Worm (Caenorhabditis elegans): ENCODE data around the gene ule-5.

The ule-5 gene

DNA sequence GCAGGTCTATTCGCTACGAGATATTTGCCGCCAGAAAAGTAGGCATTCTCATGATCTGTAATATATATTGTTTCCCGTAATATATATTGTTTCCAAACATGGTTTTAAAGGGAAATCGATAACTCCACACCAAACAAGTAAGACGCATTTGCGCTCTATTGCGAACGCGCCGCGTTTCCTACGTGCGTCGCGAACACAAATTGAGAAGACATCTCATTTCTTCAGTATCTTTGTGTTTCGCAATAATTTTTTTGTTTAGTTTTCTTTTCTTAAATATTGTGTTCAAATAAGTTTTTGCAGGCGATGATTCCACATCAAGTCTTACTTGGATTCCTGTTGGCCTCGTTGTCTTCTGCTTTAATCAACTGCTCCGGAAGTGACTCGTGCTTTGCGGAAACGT, 17.8 kb upstream of the ule-5 start, which contains the start of gene F54F7.6:
F54F7.6 (plus strand) TSS at position 301 of the 400 bp plus-strand sequence.
- TF ChIP-seq sem-2 (GFP tag; optimal IDR thresholded peaks at IDR 0.05) (no peak), snpc-4 (tag; optimal IDR thresholded peaks at IDR 0.05) (no peak), unc-120 (tag; optimal IDR thresholded peaks at IDR 0.05; ENCODE audit: poor library complexity, severe bottlenecking) (no peak), lin-32 (GFP tag; optimal IDR thresholded peaks at IDR 0.05) (no peak), mls-2 (tag; optimal IDR thresholded peaks at IDR 0.05) (no peak), unc-39 (tag; optimal IDR thresholded peaks at IDR 0.05) (no peak), ztf-11 (tag; optimal IDR thresholded peaks at IDR 0.05) (no peak), lin-13 (tag; optimal IDR thresholded peaks at IDR 0.05) (no peak), ceh-43 (GFP tag; optimal IDR thresholded peaks at IDR 0.05) (no peak), bed-3 (GFP tag; optimal IDR thresholded peaks at IDR 0.05) (no peak)

DNA sequence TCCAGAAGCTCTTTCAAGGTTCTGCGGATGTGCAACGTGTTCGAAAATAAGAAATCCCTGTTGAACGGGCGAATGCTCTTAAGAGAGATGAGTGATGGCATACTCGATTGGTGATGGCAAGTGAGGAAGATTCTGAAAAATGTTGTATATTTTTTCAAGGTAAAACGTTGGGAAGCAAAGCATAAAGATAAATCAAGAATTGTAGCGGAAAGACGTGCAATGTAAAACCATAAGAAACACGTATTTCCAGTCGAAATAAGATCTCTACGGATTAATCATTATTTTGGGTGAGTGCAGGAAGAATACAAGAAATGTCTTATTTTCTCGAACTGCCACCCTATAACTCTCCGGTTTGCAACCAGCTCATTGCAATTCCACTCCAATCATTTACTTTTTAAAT, 13.7 kb upstream of the ule-5 start, which contains the start of gene dot-1.2:
dot-1.2 (minus strand) TSS at position 101 of the 400 bp plus-strand sequence.
- TF ChIP-seq ham-2 (GFP tag; optimal IDR thresholded peaks at IDR 0.05) (no peak), zip-8 (tag; optimal IDR thresholded peaks at IDR 0.05) (no peak), elt-3 (tag; optimal IDR thresholded peaks at IDR 0.05) (no peak), mep-1 (tag; optimal IDR thresholded peaks at IDR 0.05) (no peak), tbx-8 (GFP tag; optimal IDR thresholded peaks at IDR 0.05) (no peak), snpc-4 (tag; optimal IDR thresholded peaks at IDR 0.05) (no peak), ceh-39 (tag; optimal IDR thresholded peaks at IDR 0.05) (no peak), lsy-2 (tag; optimal IDR thresholded peaks at IDR 0.05) (no peak), sptf-1 (tag; optimal IDR thresholded peaks at IDR 0.05) (no peak), ztf-11 (tag; optimal IDR thresholded peaks at IDR 0.05) (no peak), unc-39 (tag; optimal IDR thresholded peaks at IDR 0.05) (no peak), lin-13 (tag; optimal IDR thresholded peaks at IDR 0.05) (no peak), nhr-2 (tag; optimal IDR thresholded peaks at IDR 0.05) (no peak), mab-5 (tag; optimal IDR thresholded peaks at IDR 0.05) (no peak), mls-2 (tag; optimal IDR thresholded peaks at IDR 0.05) (no peak), unc-62 (GFP tag; optimal IDR thresholded peaks at IDR 0.05) (no peak)

DNA sequence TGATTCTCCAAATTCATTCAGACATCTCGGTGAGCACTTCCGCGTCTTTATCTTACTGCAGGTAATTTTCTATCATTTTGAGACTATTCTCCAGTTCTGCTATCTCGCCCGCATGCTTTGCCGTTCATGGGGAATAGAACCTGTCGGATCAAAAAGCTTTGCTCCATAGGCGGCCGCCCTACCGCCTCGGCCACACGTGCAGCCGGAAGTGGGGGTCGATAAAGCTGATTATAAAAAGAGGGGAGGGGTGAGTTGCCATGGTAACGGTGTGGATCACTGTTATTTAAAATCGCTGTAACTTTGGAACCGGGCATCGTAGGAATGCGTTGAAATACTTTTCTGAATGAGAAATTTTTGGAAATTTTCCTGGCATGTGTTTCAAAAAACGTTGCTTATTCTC, 12.5 kb upstream of the ule-5 start:
- TF ChIP-seq mls-2 (tag; optimal IDR thresholded peaks at IDR 0.05) = no peak
- TF ChIP-seq ztf-11 (tag; optimal IDR thresholded peaks at IDR 0.05) = no peak
- no peak for TF ChIP-seq lsy-2 (tag; optimal IDR thresholded peaks at IDR 0.05)
- no peak for TF ChIP-seq ceh-83 (GFP tag; optimal IDR thresholded peaks at IDR 0.05)
- no peak for TF ChIP-seq nhr-12 (tag; optimal IDR thresholded peaks at IDR 0.05)
- TF ChIP-seq lin-32 (GFP tag; optimal IDR thresholded peaks at IDR 0.05) = no peak
- TF ChIP-seq pha-4 (tag; optimal IDR thresholded peaks at IDR 0.05) = no peak
- no peak for TF ChIP-seq unc-39 (tag; optimal IDR thresholded peaks at IDR 0.05)
- no peak for TF ChIP-seq mep-1 (tag; optimal IDR thresholded peaks at IDR 0.05)
- no peak for TF ChIP-seq ces-1 (GFP tag; optimal IDR thresholded peaks at IDR 0.05)
- TF ChIP-seq ceh-39 (tag; optimal IDR thresholded peaks at IDR 0.05) = no peak
- no peak for TF ChIP-seq unc-120 (tag; optimal IDR thresholded peaks at IDR 0.05; ENCODE audit: poor library complexity, severe bottlenecking)
- no peak for TF ChIP-seq ham-2 (GFP tag; optimal IDR thresholded peaks at IDR 0.05)
- no peak for TF ChIP-seq zip-8 (tag; optimal IDR thresholded peaks at IDR 0.05)
- no peak for TF ChIP-seq drap-1 (GFP tag; optimal IDR thresholded peaks at IDR 0.05)
- TF ChIP-seq blmp-1 (tag; optimal IDR thresholded peaks at IDR 0.05) = no peak
- TF ChIP-seq nhr-28 (tag; optimal IDR thresholded peaks at IDR 0.05) = no peak
- no peak for TF ChIP-seq nhr-2 (tag; optimal IDR thresholded peaks at IDR 0.05)

DNA sequence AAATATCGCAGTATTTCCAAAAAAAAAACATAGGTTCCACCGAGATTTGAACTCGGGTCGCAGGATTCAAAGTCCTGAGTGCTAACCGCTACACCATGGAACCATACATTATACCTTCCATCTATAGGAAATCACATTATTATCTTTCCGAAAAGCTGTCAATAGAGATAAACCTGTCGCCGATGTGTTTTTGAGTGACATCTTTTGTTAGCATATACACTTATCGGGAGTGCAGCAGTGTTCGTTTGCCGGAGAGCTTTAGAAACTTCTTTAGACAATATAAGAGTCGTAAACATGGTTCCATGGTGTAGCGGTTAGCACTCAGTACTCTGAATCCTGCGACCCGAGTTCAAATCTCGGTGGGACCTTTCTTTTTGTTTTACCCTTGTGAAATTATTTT, 10.7 kb upstream of the ule-5 start:
- no peak for TF ChIP-seq drap-1 (GFP tag; optimal IDR thresholded peaks at IDR 0.05)
- TF ChIP-seq ceh-83 (GFP tag; optimal IDR thresholded peaks at IDR 0.05) = peak; percentile 4

DNA sequence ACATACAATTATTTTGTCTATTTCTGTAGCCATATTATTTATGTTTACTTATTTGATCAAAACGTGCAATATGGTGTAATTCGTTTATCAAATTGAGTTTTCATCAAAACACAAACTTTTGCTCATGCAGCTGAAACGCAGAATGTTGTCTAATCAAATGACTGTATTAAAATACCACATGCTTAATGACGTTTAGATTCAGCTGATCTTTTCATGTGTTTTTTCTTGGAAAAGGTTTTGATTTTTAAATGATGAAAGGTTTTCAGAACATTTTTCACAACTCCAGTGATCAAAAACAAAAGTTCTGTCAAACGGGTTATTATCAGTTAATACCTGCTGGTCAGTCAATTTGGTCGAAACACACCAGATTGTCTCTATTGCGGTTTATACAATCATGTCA, 7.7 kb upstream of the ule-5 start, which contains the start of gene Y62H9A.1:
Y62H9A.1 (plus strand) TSS at position 282 of the 400 bp plus-strand sequence.
- no peak for TF ChIP-seq ceh-43 (GFP tag; optimal IDR thresholded peaks at IDR 0.05)
- no peak for TF ChIP-seq lsy-2 (tag; optimal IDR thresholded peaks at IDR 0.05)
- no peak for TF ChIP-seq nhr-2 (tag; optimal IDR thresholded peaks at IDR 0.05)
- no peak for TF ChIP-seq ceh-83 (GFP tag; optimal IDR thresholded peaks at IDR 0.05)
- TF ChIP-seq ham-2 (GFP tag; optimal IDR thresholded peaks at IDR 0.05) = no peak
- TF ChIP-seq snpc-4 (tag; optimal IDR thresholded peaks at IDR 0.05) = no peak
- TF ChIP-seq pha-4 (tag; optimal IDR thresholded peaks at IDR 0.05) = no peak
- no peak for TF ChIP-seq M03D4.4 (tag; optimal IDR thresholded peaks at IDR 0.05)
- TF ChIP-seq unc-39 (tag; optimal IDR thresholded peaks at IDR 0.05) = no peak
- no peak for TF ChIP-seq lin-32 (GFP tag; optimal IDR thresholded peaks at IDR 0.05)
- TF ChIP-seq elt-3 (tag; optimal IDR thresholded peaks at IDR 0.05) = no peak
- TF ChIP-seq sem-2 (GFP tag; optimal IDR thresholded peaks at IDR 0.05) = no peak
- TF ChIP-seq nhr-237 (tag; optimal IDR thresholded peaks at IDR 0.05) = no peak

Measured in whole organism, mixed stage, embryonic.